Fruit fly (Drosophila melanogaster): ENCODE results near the gene C3G.

- TF ChIP-seq psq (optimal IDR thresholded peaks at IDR 0.05) (no peak), h (optimal IDR thresholded peaks at IDR 0.05) (no peak)
These were observed 60.2 kb downstream of the C3G start for dm6 chrX:6743192-6743591.

All from Kc167 (cell line).